Fruit fly (Drosophila melanogaster) Kc167 (cell line): ENCODE results near the gene CG6628.

ENCODE experiments used
- Myc ChIP-seq: fragments of >200 bp; optimal IDR thresholded peaks from 2 replicates; lab custom pipeline; 2017; ENCODE audit warnings: missing external identifiers
- Sin3A ChIP-seq: fragments of >200 bp; optimal IDR thresholded peaks from 2 replicates; lab custom pipeline; 2018; ENCODE audit warnings: missing external identifiers
- h ChIP-seq: fragments of >200 bp; optimal IDR thresholded peaks from 3 replicates; lab custom pipeline; 2018; ENCODE audit warnings: missing external identifiers
- insv ChIP-seq: fragments of >200 bp; optimal IDR thresholded peaks from 3 replicates; lab custom pipeline; 2018; ENCODE audit warnings: missing external identifiers
- psq ChIP-seq: fragments of >200 bp; optimal IDR thresholded peaks from 2 replicates; lab custom pipeline; 2017; ENCODE audit warnings: missing external identifiers
- ttk ChIP-seq: sonication (Bioruptor generic); optimal IDR thresholded peaks from 2 replicates; lab custom pipeline; 2017; ENCODE audit warnings: missing external identifiers

DNA sequence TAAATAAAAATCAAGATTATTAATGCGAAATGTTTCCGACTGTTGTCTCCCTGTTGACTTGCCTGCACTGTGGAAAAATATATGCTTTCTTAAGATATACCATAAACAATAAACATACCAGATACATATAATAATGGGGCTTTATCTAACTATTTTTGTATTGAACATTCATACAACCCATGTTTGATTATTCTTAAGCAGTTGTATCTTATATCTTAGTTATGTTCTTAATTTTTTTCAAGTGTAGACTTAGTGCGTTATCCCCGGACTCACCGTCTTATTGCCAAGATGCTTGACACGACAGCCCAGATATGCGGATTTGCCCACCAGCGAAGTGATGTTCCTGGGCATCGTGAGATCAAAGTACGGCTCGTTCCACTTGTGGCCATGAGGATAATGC is 10.7 kb downstream of the CG6628 start:
- TF ChIP-seq ttk (lab: Kevin White, UChicago) (no peak), psq (lab: Kevin White, UChicago) (no peak), Myc (lab: Kevin White, UChicago) (no peak), h (lab: Kevin White, UChicago) (no peak), Sin3A (no peak), insv (lab: Kevin White, UChicago) (no peak)
